Fruit fly (Drosophila melanogaster) whole organism, embryonic: Measurements from ENCODE around the gene CG7742.

ENCODE experiments used
- ATbp ChIP-seq: fragments of 200-800 bp; sonication (Bioruptor generic); optimal IDR thresholded peaks from 2 replicates; lab custom pipeline; 2017; ENCODE audit warnings: missing biosample characterization, mild to moderate bottlenecking, missing genetic modification characterization, missing genetic modification reagents
- Bteb2 ChIP-seq: fragments of 200-800 bp; sonication (Bioruptor generic); optimal IDR thresholded peaks from 2 replicates; lab custom pipeline; 2016; ENCODE audit warnings: missing biosample characterization, missing genetic modification characterization
- CG10431 ChIP-seq: fragments of 200-800 bp; sonication (Bioruptor generic); optimal IDR thresholded peaks from 3 replicates; lab custom pipeline; 2018; ENCODE audit warnings: missing biosample characterization, mild to moderate bottlenecking, missing genetic modification characterization
- CG10959 ChIP-seq: fragments of 200-800 bp; sonication (Bioruptor generic); IDR thresholded peaks from 2 replicates; pipeline ENCODE4 v1.3.6; 2022; ENCODE audit warnings: missing biosample characterization, missing genetic modification characterization
- CG11504 ChIP-seq: fragments of 200-800 bp; sonication (Bioruptor generic); optimal IDR thresholded peaks from 3 replicates; lab custom pipeline; 2019; ENCODE audit warnings: missing biosample characterization, mild to moderate bottlenecking, missing genetic modification characterization, moderate library complexity
- CG11723 ChIP-seq: fragments of 200-800 bp; sonication (Bioruptor generic); optimal IDR thresholded peaks from 2 replicates; lab custom pipeline; 2017; ENCODE audit warnings: missing biosample characterization, mild to moderate bottlenecking, missing genetic modification characterization
- CG12391 ChIP-seq: fragments of 200-800 bp; sonication (Bioruptor generic); optimal IDR thresholded peaks from 3 replicates; lab custom pipeline; 2018; ENCODE audit warnings: missing biosample characterization, mild to moderate bottlenecking, missing genetic modification characterization, moderate library complexity
- CG12942 ChIP-seq: fragments of 200-800 bp; sonication (Bioruptor generic); optimal IDR thresholded peaks from 3 replicates; lab custom pipeline; 2016; ENCODE audit warnings: missing biosample characterization, missing genetic modification characterization
- CG13296 ChIP-seq: fragments of 200-800 bp; sonication (Bioruptor generic); optimal IDR thresholded peaks from 3 replicates; lab custom pipeline; 2018; ENCODE audit warnings: missing biosample characterization, mild to moderate bottlenecking, missing genetic modification characterization
- CG16815 ChIP-seq: fragments of 200-800 bp; sonication (Bioruptor generic); optimal IDR thresholded peaks from 3 replicates; lab custom pipeline; 2017; ENCODE audit warnings: missing biosample characterization, mild to moderate bottlenecking, missing genetic modification characterization
- CG17802 ChIP-seq: fragments of 200-800 bp; sonication (Bioruptor generic); optimal IDR thresholded peaks from 2 replicates; lab custom pipeline; 2018; ENCODE audit warnings: missing biosample characterization, mild to moderate bottlenecking, missing genetic modification characterization, moderate library complexity
- CG31365 ChIP-seq: fragments of 200-800 bp; sonication (Bioruptor generic); optimal IDR thresholded peaks from 2 replicates; lab custom pipeline; 2018; ENCODE audit warnings: missing biosample characterization, mild to moderate bottlenecking, missing genetic modification characterization
- CG31388 ChIP-seq: fragments of 200-800 bp; sonication (Bioruptor generic); optimal IDR thresholded peaks from 2 replicates; lab custom pipeline; 2016; ENCODE audit warnings: missing biosample characterization, missing genetic modification characterization
- CG32767 ChIP-seq: fragments of 200-800 bp; sonication (Bioruptor generic); IDR thresholded peaks from 2 replicates; pipeline ENCODE4 v1.3.6; 2022; ENCODE audit warnings: missing biosample characterization, missing genetic modification characterization
- CG34422 ChIP-seq: fragments of 200-800 bp; sonication (Bioruptor generic); IDR thresholded peaks from 3 replicates; pipeline ENCODE4 v1.3.6; 2022; ENCODE audit warnings: missing biosample characterization, missing genetic modification characterization
- CG3847 ChIP-seq: fragments of 200-800 bp; sonication (Bioruptor generic); IDR thresholded peaks from 2 replicates; pipeline ENCODE4 v1.3.6; 2022; ENCODE audit warnings: missing biosample characterization, missing genetic modification characterization
- CG6175 ChIP-seq: fragments of 200-800 bp; sonication (Bioruptor generic); IDR thresholded peaks from 3 replicates; pipeline ENCODE4 v1.3.6; 2022; ENCODE audit warnings: missing biosample characterization, missing genetic modification characterization
- CG7987 ChIP-seq: fragments of 200-800 bp; sonication (Bioruptor generic); optimal IDR thresholded peaks from 2 replicates; lab custom pipeline; 2018; ENCODE audit warnings: missing biosample characterization, mild to moderate bottlenecking, missing genetic modification characterization, moderate library complexity
- CG8281 ChIP-seq: fragments of 200-800 bp; sonication (Bioruptor generic); optimal IDR thresholded peaks from 2 replicates; lab custom pipeline; 2018; ENCODE audit warnings: missing biosample characterization, mild to moderate bottlenecking, missing genetic modification characterization, moderate library complexity
- CG8478 ChIP-seq: fragments of >200 bp; optimal IDR thresholded peaks from 2 replicates; lab custom pipeline; 2018
- Dad ChIP-seq: fragments of 200-800 bp; sonication (Bioruptor generic); optimal IDR thresholded peaks from 3 replicates; lab custom pipeline; 2016; ENCODE audit warnings: missing biosample characterization, missing genetic modification characterization
- Dek ChIP-seq: fragments of 200-800 bp; sonication (Bioruptor generic); optimal IDR thresholded peaks from 3 replicates; lab custom pipeline; 2019; ENCODE audit warnings: missing biosample characterization, mild to moderate bottlenecking, missing genetic modification characterization, moderate library complexity
- Doc3 ChIP-seq: fragments of 200-800 bp; sonication (Bioruptor generic); IDR thresholded peaks from 3 replicates; pipeline ENCODE4 v1.3.6; 2022; ENCODE audit warnings: missing biosample characterization, missing genetic modification characterization; ENCODE audit not compliant: partially characterized antibody
- Fer3 ChIP-seq: fragments of 200-800 bp; sonication (Bioruptor generic); optimal IDR thresholded peaks from 2 replicates; lab custom pipeline; 2018; ENCODE audit warnings: missing biosample characterization, mild to moderate bottlenecking, missing genetic modification characterization, moderate library complexity
- Hr39 ChIP-seq: fragments of >200 bp; optimal IDR thresholded peaks from 2 replicates; lab custom pipeline; 2017
- MESR4 ChIP-seq: fragments of 200-800 bp; sonication (Bioruptor generic); optimal IDR thresholded peaks from 2 replicates; lab custom pipeline; 2018; ENCODE audit warnings: missing biosample characterization, mild to moderate bottlenecking, missing genetic modification characterization, moderate library complexity
- Med ChIP-seq: fragments of 200-800 bp; sonication (Bioruptor generic); peaks from one replicate; lab custom pipeline; 2016; ENCODE audit warnings: missing biosample characterization, missing genetic modification characterization, mild to moderate bottlenecking, inconsistent platforms, moderate library complexity
- Mes4 ChIP-seq: fragments of 200-800 bp; sonication (Bioruptor generic); optimal IDR thresholded peaks from 2 replicates; lab custom pipeline; 2016; ENCODE audit warnings: missing biosample characterization, missing genetic modification characterization
- Nf-YA ChIP-seq: fragments of 200-800 bp; sonication (Bioruptor generic); IDR thresholded peaks from 2 replicates; pipeline ENCODE4 v1.3.6; 2022; ENCODE audit warnings: missing biosample characterization, missing genetic modification characterization
- Nf-YC ChIP-seq: fragments of 200-800 bp; optimal IDR thresholded peaks from 3 replicates; lab custom pipeline; 2019; ENCODE audit warnings: missing biosample characterization, mild to moderate bottlenecking, missing genetic modification characterization, moderate library complexity
- Opbp ChIP-seq: fragments of 200-800 bp; sonication (Bioruptor generic); IDR thresholded peaks from 3 replicates; pipeline ENCODE4 v1.3.6; 2022; ENCODE audit warnings: missing biosample characterization, missing genetic modification characterization; ENCODE audit not compliant: partially characterized antibody
- Trl ChIP-seq, 3 experiments: fragments of >200 bp in 2 of 3; fragments of 200-800 bp in 1 of 3; sonication (Bioruptor generic) in 1 of 3; optimal IDR thresholded peaks; 2 replicates in 1 of 3; 3 replicates in 2 of 3; lab custom pipeline; 2016 to 2017; ENCODE audit warnings: missing biosample characterization in 1 of 3, missing genetic modification characterization in 1 of 3
- Xrp1 ChIP-seq: fragments of 200-800 bp; sonication (Bioruptor generic); IDR thresholded peaks from 2 replicates; pipeline ENCODE4 v1.3.6; 2022; ENCODE audit warnings: missing biosample characterization, missing genetic modification characterization
- abd-A ChIP-seq: fragments of 200-800 bp; sonication (Bioruptor generic); optimal IDR thresholded peaks from 3 replicates; lab custom pipeline; 2019; ENCODE audit warnings: missing biosample characterization, mild to moderate bottlenecking, missing genetic modification characterization, moderate library complexity
- aop ChIP-seq: fragments of 200-800 bp; sonication (Bioruptor generic); IDR thresholded peaks from 2 replicates; pipeline ENCODE4 v1.3.6; 2022; ENCODE audit warnings: missing biosample characterization, missing genetic modification characterization
- br ChIP-seq: fragments of >200 bp; optimal IDR thresholded peaks from 2 replicates; lab custom pipeline; 2017
- cas ChIP-seq: fragments of 200-800 bp; sonication (Bioruptor generic); IDR thresholded peaks from 2 replicates; pipeline ENCODE4 v1.3.6; 2022; ENCODE audit warnings: missing biosample characterization, missing genetic modification characterization
- cg ChIP-seq: fragments of 200-800 bp; sonication (Bioruptor generic); optimal IDR thresholded peaks from 3 replicates; lab custom pipeline; 2019; ENCODE audit warnings: missing biosample characterization, mild to moderate bottlenecking, missing genetic modification characterization, moderate library complexity
- chinmo ChIP-seq: fragments of 200-800 bp; sonication (Bioruptor generic); IDR thresholded peaks from 4 replicates; pipeline ENCODE4 v1.3.6; 2022; ENCODE audit warnings: missing biosample characterization, missing genetic modification characterization; ENCODE audit not compliant: partially characterized antibody
- crp ChIP-seq, 2 experiments: fragments of 200-800 bp; sonication (Bioruptor generic); optimal IDR thresholded peaks; 2 replicates in 1 of 2; 3 replicates in 1 of 2; lab custom pipeline; 2017; ENCODE audit warnings: missing biosample characterization in 2 of 2, missing genetic modification characterization in 2 of 2, mild to moderate bottlenecking in 1 of 2, moderate library complexity in 1 of 2
- her ChIP-seq: fragments of 200-800 bp; sonication (Bioruptor generic); optimal IDR thresholded peaks from 2 replicates; lab custom pipeline; 2016; ENCODE audit warnings: missing biosample characterization, missing genetic modification characterization
- hth ChIP-seq: fragments of >200 bp; optimal IDR thresholded peaks from 2 replicates; lab custom pipeline; 2017; ENCODE audit warnings: inconsistent platforms
- kah ChIP-seq: fragments of 200-800 bp; sonication (Bioruptor generic); optimal IDR thresholded peaks from 2 replicates; lab custom pipeline; 2018; ENCODE audit warnings: missing biosample characterization, mild to moderate bottlenecking, missing genetic modification characterization
- otp ChIP-seq: fragments of 200-800 bp; sonication (Bioruptor generic); IDR thresholded peaks from 3 replicates; pipeline ENCODE4, ENCODE4 v1.3.6; 2022; ENCODE audit warnings: missing biosample characterization, missing genetic modification characterization
- pho ChIP-seq: fragments of 200-800 bp; sonication (Bioruptor generic); optimal IDR thresholded peaks from 2 replicates; lab custom pipeline; 2016; ENCODE audit warnings: missing biosample characterization, missing genetic modification characterization
- pros ChIP-seq: fragments of 200-800 bp; sonication (Bioruptor generic); optimal IDR thresholded peaks from 3 replicates; lab custom pipeline; 2019; ENCODE audit warnings: missing biosample characterization, mild to moderate bottlenecking, missing genetic modification characterization, moderate library complexity
- ro ChIP-seq: fragments of 200-800 bp; sonication (Bioruptor generic); IDR thresholded peaks from 2 replicates; pipeline ENCODE4 v1.3.6; 2022; ENCODE audit warnings: missing biosample characterization, missing genetic modification characterization
- sens ChIP-seq: fragments of 200-800 bp; sonication (Bioruptor generic); peaks from one replicate; lab custom pipeline; 2016; ENCODE audit warnings: missing biosample characterization, missing genetic modification characterization
- sob ChIP-seq: fragments of 200-800 bp; sonication (Bioruptor generic); IDR thresholded peaks from 2 replicates; pipeline ENCODE4 v1.3.6; 2022; ENCODE audit warnings: missing biosample characterization, missing genetic modification characterization
- tna ChIP-seq: fragments of 200-800 bp; sonication (Bioruptor generic); IDR thresholded peaks from 2 replicates; pipeline ENCODE4 v1.3.6; 2022; ENCODE audit warnings: missing biosample characterization, missing genetic modification characterization; ENCODE audit not compliant: partially characterized antibody
- wek ChIP-seq: fragments of 200-800 bp; sonication (Bioruptor generic); optimal IDR thresholded peaks from 3 replicates; lab custom pipeline; 2018; ENCODE audit warnings: missing biosample characterization, mild to moderate bottlenecking, missing genetic modification characterization, moderate library complexity
- wor ChIP-seq: fragments of 200-800 bp; sonication (Bioruptor generic); IDR thresholded peaks from 2 replicates; pipeline ENCODE4 v1.3.6; 2022; ENCODE audit warnings: missing biosample characterization, missing genetic modification characterization

The CG7742 gene

dm6 chr2L:5245363-5245892, 30.5 kb upstream of the CG7742 start (continued):
- no peak for TF ChIP-seq crp (GFP tag; optimal IDR thresholded peaks at IDR 0.05; lab: Kevin White, UChicago)
- TF ChIP-seq CG13296 (GFP tag; lab: Kevin White, UChicago): no peak
- TF ChIP-seq MESR4 (GFP tag; lab: Kevin White, UChicago): no peak
- no peak for TF ChIP-seq CG10959 (GFP tag; lab: Robert Waterston, UW)
- peak; percentile 9 for TF ChIP-seq CG10431 (GFP tag; lab: Kevin White, UChicago)
- TF ChIP-seq tna (GFP tag; lab: Robert Waterston, UW): no peak
- no peak for TF ChIP-seq hth (lab: Kevin White, UChicago)
- no peak for TF ChIP-seq pros (GFP tag; lab: Kevin White, UChicago)
- no peak for TF ChIP-seq CG7987 (GFP tag; lab: Kevin White, UChicago)
- TF ChIP-seq wek (GFP tag; lab: Kevin White, UChicago): peak; percentile 7
- TF ChIP-seq cg (GFP tag; lab: Kevin White, UChicago): no peak
- no peak for TF ChIP-seq cas
- TF ChIP-seq ATbp (GFP tag; lab: Kevin White, UChicago): peak; percentile 55
- TF ChIP-seq kah (GFP tag; lab: Kevin White, UChicago): peak; percentile 42
- TF ChIP-seq br (lab: Kevin White, UChicago): no peak
- no peak for TF ChIP-seq Hr39 (lab: Kevin White, UChicago)
- TF ChIP-seq chinmo: peak; percentile 51; the same call in 1 of the 4 replicates
- TF ChIP-seq sens (GFP tag; lab: Kevin White, UChicago): peak; percentile 95
- no peak for TF ChIP-seq Opbp
- TF ChIP-seq Fer3: no peak
- TF ChIP-seq Dek (tag; lab: Kevin White, UChicago): no peak
- peak; percentile 72 for TF ChIP-seq Med (GFP tag; lab: Kevin White, UChicago)
- no peak for TF ChIP-seq CG12942 (GFP tag; lab: Kevin White, UChicago)
- TF ChIP-seq Trl (optimal IDR thresholded peaks at IDR 0.05; lab: Kevin White, UChicago): no peak
- TF ChIP-seq Trl (GFP tag; optimal IDR thresholded peaks at IDR 0.05; lab: Kevin White, UChicago): no peak
- TF ChIP-seq CG8281 (tag; lab: Kevin White, UChicago): peak; percentile 1
- no peak for TF ChIP-seq Doc3 (GFP tag; lab: Robert Waterston, UW)
- peak; percentile 18 for TF ChIP-seq CG16815 (GFP tag; lab: Kevin White, UChicago)
- TF ChIP-seq Dad (GFP tag; lab: Kevin White, UChicago): no peak
- TF ChIP-seq aop (GFP tag; lab: Robert Waterston, UW): no peak
- TF ChIP-seq otp (GFP tag; lab: Robert Waterston, UW): 0 out of 3 replicates have a peak, but pooled peaks have one; percentile 34
- no peak for TF ChIP-seq her (GFP tag; lab: Kevin White, UChicago)
- no peak for TF ChIP-seq CG8478 (lab: Kevin White, UChicago)
- peak; percentile 56 for TF ChIP-seq CG11504 (tag; lab: Kevin White, UChicago)
- TF ChIP-seq CG34422 (GFP tag; lab: Robert Waterston, UW): no peak
- TF ChIP-seq CG32767 (GFP tag; lab: Robert Waterston, UW): no peak
- TF ChIP-seq CG12391: peak; percentile 45
- no peak for TF ChIP-seq sob (GFP tag; lab: Robert Waterston, UW)
- no peak for TF ChIP-seq CG6175
- TF ChIP-seq CG17802 (tag; lab: Kevin White, UChicago): no peak
- no peak for TF ChIP-seq CG31388 (GFP tag; lab: Kevin White, UChicago)
- no peak for TF ChIP-seq abd-A
- TF ChIP-seq CG31365 (tag; lab: Kevin White, UChicago): no peak
- TF ChIP-seq CG3847 (GFP tag; lab: Robert Waterston, UW): no peak
- TF ChIP-seq Nf-YA (GFP tag; lab: Robert Waterston, UW): no peak
- no peak for TF ChIP-seq Bteb2 (GFP tag; lab: Kevin White, UChicago)
- peak; percentile 68; the same call in 1 of the 2 replicates for TF ChIP-seq Xrp1 (GFP tag; lab: Robert Waterston, UW)
- TF ChIP-seq wor (GFP tag; lab: Robert Waterston, UW): no peak
- no peak for TF ChIP-seq Mes4 (GFP tag; lab: Kevin White, UChicago)
- TF ChIP-seq pho: no peak
- no peak for TF ChIP-seq CG11723
- no peak for TF ChIP-seq ro (GFP tag; lab: Robert Waterston, UW)
- TF ChIP-seq Nf-YC (tag; lab: Kevin White, UChicago): no peak
